Fruit fly (Drosophila melanogaster): Measurements from ENCODE around the gene CG12011.

Gene CG12011

DNA sequence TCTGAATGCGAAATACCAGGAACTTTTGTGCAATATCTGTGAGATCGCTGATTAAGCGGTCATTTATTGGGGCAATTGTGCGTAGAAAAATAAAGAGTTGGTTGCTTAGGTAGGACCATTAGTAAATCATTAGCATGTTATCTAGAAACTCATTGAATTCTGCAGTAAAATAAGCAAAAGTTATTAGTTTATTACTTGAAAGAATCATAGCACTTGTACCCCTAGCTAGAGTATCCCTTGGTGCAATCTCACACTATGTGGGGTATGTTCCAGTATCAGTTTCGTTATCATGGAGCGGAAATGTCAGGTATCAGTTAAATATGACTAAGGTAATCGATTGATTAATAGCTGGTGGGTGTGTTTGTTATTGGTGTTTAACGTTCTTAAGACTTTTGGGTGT lies 51.0 kb downstream of the CG12011 start (continued):
- TF ChIP-seq CG16863 (GFP tag; optimal IDR thresholded peaks at IDR 0.05) (no peak), CG11723 (GFP tag; optimal IDR thresholded peaks at IDR 0.05) (no peak), gsb-n (tag; optimal IDR thresholded peaks at IDR 0.05) (no peak), bab2 (GFP tag; optimal IDR thresholded peaks at IDR 0.05) (no peak), CG32532 (GFP tag; IDR thresholded peaks at IDR 0.05) (no peak), sug (tag; optimal IDR thresholded peaks at IDR 0.05) (peak; percentile 98), D19A (tag; optimal IDR thresholded peaks at IDR 0.05) (peak; percentile 63), Aef1 (GFP tag; IDR thresholded peaks at IDR 0.05) (no peak), h (optimal IDR thresholded peaks at IDR 0.05) (no peak), CG1647 (GFP tag; optimal IDR thresholded peaks at IDR 0.05) (no peak), Hmr (GFP tag; optimal IDR thresholded peaks at IDR 0.05) (peak; percentile 12)
